Worm (Caenorhabditis elegans): ENCODE data around the gene del-7.

del-7 gene

ce11 chrIV:7727258-7727657, 33.0 kb upstream of the del-7 start (continued):
- no peak for TF ChIP-seq lin-38 (GFP tag; IDR thresholded peaks at IDR 0.05)
- 0 out of 2 replicates have a peak, but pooled peaks have one; percentile 21 for TF ChIP-seq Y48G9A.11 (GFP tag; IDR thresholded peaks at IDR 0.05)
- no peak for TF ChIP-seq mxl-2 (GFP tag; conservative IDR thresholded peaks at IDR 0.05)
- TF ChIP-seq dmd-8 (GFP tag; IDR thresholded peaks at IDR 0.05) = no peak

ce11 chrIV:7728402-7728963, 31.7 kb upstream of the del-7 start, which contains the start of gene sucg-1:
TSS of gene sucg-1 (plus strand) at chrIV:7728913.
- TF ChIP-seq T20F7.1 (GFP tag; optimal IDR thresholded peaks at IDR 0.05) (peak; percentile 82), lim-7 (GFP tag; IDR thresholded peaks at IDR 0.05) (no peak), ceh-44 (GFP tag; IDR thresholded peaks at IDR 0.05) (no peak), D1046.2 (GFP tag; IDR thresholded peaks at IDR 0.05) (no peak), tra-1 (GFP tag; IDR thresholded peaks at IDR 0.05) (no peak), nhr-28 (tag; optimal IDR thresholded peaks at IDR 0.05) (no peak), egl-27 (tag; optimal IDR thresholded peaks at IDR 0.05) (no peak)

- TF ChIP-seq lin-29 (GFP tag; IDR thresholded peaks at IDR 0.05) = no peak
- no peak for TF ChIP-seq T20F7.1 (GFP tag; optimal IDR thresholded peaks at IDR 0.05)
- TF ChIP-seq R02D3.7 (tag; optimal IDR thresholded peaks at IDR 0.05) = no peak
- TF ChIP-seq lin-39 (tag; optimal IDR thresholded peaks at IDR 0.05) = no peak
- no peak for TF ChIP-seq dmd-6 (GFP tag; IDR thresholded peaks at IDR 0.05)
- no peak for TF ChIP-seq mep-1 (tag; optimal IDR thresholded peaks at IDR 0.05)
- no peak for TF ChIP-seq Y48G9A.11 (GFP tag; IDR thresholded peaks at IDR 0.05)
- no peak for TF ChIP-seq dpl-1 (GFP tag; optimal IDR thresholded peaks at IDR 0.05)
- TF ChIP-seq lsy-2 (tag; optimal IDR thresholded peaks at IDR 0.05) = no peak
- no peak for TF ChIP-seq unc-39 (tag; optimal IDR thresholded peaks at IDR 0.05)
- TF ChIP-seq ama-1 (optimal IDR thresholded peaks at IDR 0.05) = no peak
Observed at ce11 chrIV:7731960-7732359, 28.3 kb upstream of the del-7 start, which contains the start of the genes C50F7.9 and C50F7.3. TSS of gene C50F7.9 (minus strand) at chrIV:7732060. TSS of gene C50F7.3 (plus strand) at chrIV:7732329.

ce11 chrIV:7734173-7734572, 26.0 kb upstream of the del-7 start:
- no peak for TF ChIP-seq ceh-82 (tag; optimal IDR thresholded peaks at IDR 0.05)
- no peak for TF ChIP-seq nhr-77 (tag; optimal IDR thresholded peaks at IDR 0.05)
- TF ChIP-seq daf-16 (GFP tag; optimal IDR thresholded peaks at IDR 0.05) = no peak
- peak; percentile 93 for TF ChIP-seq daf-16 (tag; optimal IDR thresholded peaks at IDR 0.05)
- TF ChIP-seq unc-39 (tag; optimal IDR thresholded peaks at IDR 0.05) = no peak
- no peak for TF ChIP-seq sdz-12 (GFP tag; optimal IDR thresholded peaks at IDR 0.05)

ce11 chrIV:7734619-7735018, 25.6 kb upstream of the del-7 start, which contains the start of gene clx-1:
TSS of gene clx-1 (plus strand) at chrIV:7734648.
- TF ChIP-seq aly-2 (tag; optimal IDR thresholded peaks at IDR 0.05) (no peak), set-16 (GFP tag; IDR thresholded peaks at IDR 0.05) (peak; percentile 91), pqm-1 (tag; optimal IDR thresholded peaks at IDR 0.05) (no peak), nhr-25 (tag; optimal IDR thresholded peaks at IDR 0.05; ENCODE audit: borderline replicate concordance, insufficient read depth) (no peak), spr-3 (GFP tag; optimal IDR thresholded peaks at IDR 0.05) (no peak), F49E8.2 (tag; optimal IDR thresholded peaks at IDR 0.05; ENCODE audit: borderline replicate concordance) (no peak), ceh-44 (GFP tag; IDR thresholded peaks at IDR 0.05) (no peak)

- TF ChIP-seq nhr-6 (tag; optimal IDR thresholded peaks at IDR 0.05) = no peak
Observed at ce11 chrIV:7736616-7737015, 23.6 kb upstream of the del-7 start.

Measured in whole organism, L4 larva.